Worm (Caenorhabditis elegans): ENCODE results near the gene srw-23.

DNA sequence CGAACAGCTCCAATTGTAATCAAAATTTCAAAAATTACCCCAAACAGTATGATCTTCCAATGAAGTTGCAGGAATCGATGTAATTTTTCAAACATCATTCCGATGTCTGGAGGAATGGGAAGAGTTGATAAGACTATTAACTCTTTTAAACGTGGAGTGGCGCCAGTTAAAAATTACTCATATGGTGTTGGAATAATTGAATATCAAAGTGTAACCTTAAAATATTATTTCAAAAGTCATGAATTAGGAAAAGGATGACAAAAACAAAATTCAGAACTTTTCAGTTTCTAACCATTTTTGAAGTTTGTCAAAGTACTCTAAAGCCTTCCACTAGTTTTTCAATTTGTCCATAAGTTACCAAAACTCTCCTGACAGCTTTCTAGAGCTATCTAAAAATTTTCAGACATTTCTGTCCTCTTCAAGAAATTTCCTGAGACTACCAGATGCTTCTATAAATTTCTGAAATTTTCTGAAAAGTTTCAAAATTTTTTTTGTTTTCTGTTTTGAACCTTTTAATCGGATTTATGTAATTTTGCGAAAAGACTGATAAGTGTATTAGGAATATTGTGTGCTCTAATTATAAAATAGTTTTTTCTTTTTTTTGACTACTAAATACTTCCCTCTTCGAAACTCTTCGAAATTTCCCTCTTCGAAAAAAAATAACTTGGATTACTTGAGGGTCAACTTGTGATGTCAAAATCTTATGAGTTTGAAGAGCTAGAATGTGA lies 19.6 kb upstream of the srw-23 start, which contains the start of the genes clec-35 and clec-27:
- TF ChIP-seq snpc-4 (tag; optimal IDR thresholded peaks at IDR 0.05) (no peak), dmd-6 (GFP tag; IDR thresholded peaks at IDR 0.05) (no peak), mep-1 (tag; optimal IDR thresholded peaks at IDR 0.05) (no peak), ces-1 (GFP tag; optimal IDR thresholded peaks at IDR 0.05) (no peak)

All from whole organism, L4 larva.